Worm (Caenorhabditis elegans) whole organism, midembryonic: Measurements from ENCODE around the gene R05D3.8.

Experiments used
- cog-1 ChIP-seq: sonication (generic microtip); optimal IDR thresholded peaks from 2 replicates; lab custom pipeline; 2016; ENCODE audit warnings: missing genetic modification characterization, missing compliant biosample characterization
- ztf-23 ChIP-seq: fragments of 200-800 bp; sonication (Bioruptor generic); IDR thresholded peaks from 2 replicates; pipeline ENCODE4 v1.3.6; 2022; ENCODE audit warnings: missing genetic modification reagents, missing genetic modification characterization, missing compliant biosample characterization

DNA sequence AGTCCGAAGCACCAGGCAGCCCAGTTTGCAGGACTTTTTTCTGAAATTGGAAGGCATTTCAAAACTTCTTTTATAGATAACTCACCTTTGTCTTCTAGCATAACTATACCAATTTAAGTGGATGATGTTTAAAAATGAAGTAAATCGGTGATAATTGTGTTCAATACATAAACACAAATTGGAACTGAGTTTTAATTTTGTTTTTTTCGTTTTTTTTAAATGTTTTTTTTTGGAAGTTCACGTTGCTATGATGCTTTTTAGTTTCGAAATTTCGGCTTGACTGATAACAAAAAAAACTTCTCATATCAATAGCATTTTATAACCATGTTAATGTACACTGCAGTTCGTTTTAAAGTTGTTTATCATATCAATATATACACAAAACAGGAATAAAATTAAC, 31.4 kb upstream of the R05D3.8 start, which contains the start of gene ZK353.4:
- TF ChIP-seq ztf-23 (GFP tag; lab: Robert Waterston, UW) = no peak
- no peak for TF ChIP-seq cog-1 (tag; lab: Kevin White, UChicago)
